Worm (Caenorhabditis elegans): ENCODE data around the gene F07F6.4.

F07F6.4 gene

ce11 chrII:5379614-5380077 is 49.7 kb downstream of the F07F6.4 start, which contains the start of gene pkc-3 (continued):
- peak; percentile 65 for TF ChIP-seq ceh-27 (GFP tag; optimal IDR thresholded peaks at IDR 0.05)
- TF ChIP-seq attf-6 (GFP tag; IDR thresholded peaks at IDR 0.05), result peak; percentile 45; the same call in 1 of the 2 replicates
- TF ChIP-seq egl-18 (GFP tag; IDR thresholded peaks at IDR 0.05), result 0 out of 2 replicates have a peak, but pooled peaks have one; percentile 3
- no peak for TF ChIP-seq bed-1 (GFP tag; IDR thresholded peaks at IDR 0.05)
- peak; percentile 87 for TF ChIP-seq attf-5 (GFP tag; optimal IDR thresholded peaks at IDR 0.05)
- no peak for TF ChIP-seq aptf-3 (GFP tag; IDR thresholded peaks at IDR 0.05)
- TF ChIP-seq lin-35 (GFP tag; optimal IDR thresholded peaks at IDR 0.05), result peak in 1 of 3 experiments; percentile 47
- TF ChIP-seq T07F8.4 (tag; optimal IDR thresholded peaks at IDR 0.05), result no peak
- peak; percentile 83 for TF ChIP-seq ztf-18 (tag; optimal IDR thresholded peaks at IDR 0.05)
- no peak for TF ChIP-seq F57A8.1 (GFP tag; optimal IDR thresholded peaks at IDR 0.05)
- TF ChIP-seq unc-62 (GFP tag; optimal IDR thresholded peaks at IDR 0.05), result no peak
- no peak for TF ChIP-seq sdz-38 (tag; optimal IDR thresholded peaks at IDR 0.05)

DNA sequence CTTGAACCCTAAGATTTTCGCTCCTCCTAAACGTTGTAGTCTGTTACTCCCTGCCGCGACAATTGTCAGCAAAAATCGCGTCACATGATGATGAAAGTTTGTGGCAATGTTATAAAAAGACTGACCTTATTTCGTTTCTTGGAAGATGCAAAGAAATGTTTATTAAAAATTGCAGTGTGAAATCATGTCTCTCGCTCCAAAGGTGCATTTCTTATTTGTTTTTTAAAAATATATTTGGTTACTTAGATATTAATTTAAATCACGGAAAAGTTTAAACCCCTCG is 51.2 kb downstream of the F07F6.4 start:
- peak; percentile 16 for TF ChIP-seq nhr-80 (tag; optimal IDR thresholded peaks at IDR 0.05)
- peak in 1 of 2 experiments; percentile 5 for TF ChIP-seq let-607 (tag; optimal IDR thresholded peaks at IDR 0.05)
- TF ChIP-seq C17E4.6 (GFP tag; IDR thresholded peaks at IDR 0.05), result no peak
- TF ChIP-seq sdz-38 (tag; optimal IDR thresholded peaks at IDR 0.05), result no peak
- 0 out of 2 replicates have a peak, but pooled peaks have one; percentile 29 for TF ChIP-seq lin-26 (GFP tag; IDR thresholded peaks at IDR 0.05)

- TF ChIP-seq B0019.2 (GFP tag; conservative IDR thresholded peaks at IDR 0.05), result peak; percentile 73
- TF ChIP-seq lin-54 (GFP tag; optimal IDR thresholded peaks at IDR 0.05), result peak; percentile 75
- peak; percentile 86; the same call in 1 of the 2 replicates for TF ChIP-seq madf-3 (GFP tag; IDR thresholded peaks at IDR 0.05)
- peak; percentile 74 for TF ChIP-seq hsf-1 (GFP tag; IDR thresholded peaks at IDR 0.05)
- peak; percentile 68; the same call in 1 of the 2 replicates for TF ChIP-seq attf-6 (GFP tag; IDR thresholded peaks at IDR 0.05)
- peak; percentile 98 for TF ChIP-seq lsl-1 (GFP tag; optimal IDR thresholded peaks at IDR 0.05)
- peak; percentile 82 for TF ChIP-seq dox-1 (GFP tag; IDR thresholded peaks at IDR 0.05)
- TF ChIP-seq akir-1 (GFP tag; optimal IDR thresholded peaks at IDR 0.05), result no peak
- peak; percentile 96 for TF ChIP-seq madf-6 (GFP tag; IDR thresholded peaks at IDR 0.05)
- peak; percentile 81 for TF ChIP-seq tlf-1 (GFP tag; optimal IDR thresholded peaks at IDR 0.05)
- TF ChIP-seq F23B12.7 (tag; optimal IDR thresholded peaks at IDR 0.05; ENCODE audit: insufficient read depth), result no peak
- TF ChIP-seq aptf-2 (GFP tag; conservative IDR thresholded peaks at IDR 0.05), result peak; percentile 37; the same call in 1 of the 2 replicates
- TF ChIP-seq dpl-1 (GFP tag; optimal IDR thresholded peaks at IDR 0.05), result peak; percentile 77
- TF ChIP-seq efl-1 (GFP tag; optimal IDR thresholded peaks at IDR 0.05), result peak; percentile 87
- peak; percentile 44 for TF ChIP-seq athp-1 (tag; optimal IDR thresholded peaks at IDR 0.05)
- TF ChIP-seq B0035.1 (tag; optimal IDR thresholded peaks at IDR 0.05), result no peak
- 0 out of 2 replicates have a peak, but pooled peaks have one; percentile 51 for TF ChIP-seq nfyb-1 (GFP tag; IDR thresholded peaks at IDR 0.05)
- peak; percentile 90 for TF ChIP-seq F33H1.4 (GFP tag; IDR thresholded peaks at IDR 0.05)
- TF ChIP-seq B0336.3 (GFP tag; IDR thresholded peaks at IDR 0.05), result peak; percentile 73
- TF ChIP-seq xnd-1 (tag; optimal IDR thresholded peaks at IDR 0.05), result peak; percentile 84
- peak; percentile 94 for TF ChIP-seq ceh-91 (GFP tag; IDR thresholded peaks at IDR 0.05)
- TF ChIP-seq C17E4.6 (GFP tag; IDR thresholded peaks at IDR 0.05), result peak; percentile 75
- no peak for TF ChIP-seq egrh-3 (GFP tag; IDR thresholded peaks at IDR 0.05)
- TF ChIP-seq ccch-3 (GFP tag; optimal IDR thresholded peaks at IDR 0.05), result no peak
- TF ChIP-seq him-1 (tag; optimal IDR thresholded peaks at IDR 0.05), result peak; percentile 25
- no peak for TF ChIP-seq snpc-4 (GFP tag; optimal IDR thresholded peaks at IDR 0.05)
- no peak for TF ChIP-seq snpc-4 (tag; optimal IDR thresholded peaks at IDR 0.05)
- no peak for TF ChIP-seq tbx-9 (tag; optimal IDR thresholded peaks at IDR 0.05; ENCODE audit: borderline replicate concordance)
- TF ChIP-seq mcd-1 (GFP tag; IDR thresholded peaks at IDR 0.05), result peak; percentile 40; the same call in 1 of the 2 replicates
- TF ChIP-seq rcor-1 (GFP tag; IDR thresholded peaks at IDR 0.05), result peak; percentile 67
Measured at ce11 chrII:5377467-5378238, 51.7 kb downstream of the F07F6.4 start, which contains the start of gene prdx-2. TSS of gene prdx-2 (plus strand) at chrII:5378195.
